Fruit fly (Drosophila melanogaster) whole organism, embryonic: ENCODE measurements around the gene CG3071.

Experiments
- Asciz ChIP-seq: fragments of 200-800 bp; sonication (Bioruptor generic); optimal IDR thresholded peaks from 2 replicates; lab custom pipeline; 2017; ENCODE audit warnings: missing biosample characterization, mild to moderate bottlenecking, missing genetic modification characterization, missing genetic modification reagents
- Atf6 ChIP-seq: fragments of 200-800 bp; sonication (Bioruptor generic); IDR thresholded peaks from 2 replicates; pipeline ENCODE4 v1.3.6; 2022; ENCODE audit warnings: missing biosample characterization, missing genetic modification characterization
- BEAF-32 ChIP-seq: fragments of 200-800 bp; sonication (Bioruptor generic); optimal IDR thresholded peaks from 3 replicates; lab custom pipeline; 2017; ENCODE audit warnings: missing biosample characterization, missing genetic modification characterization, mild to moderate bottlenecking, moderate library complexity, missing genetic modification reagents
- CG11398 ChIP-seq: fragments of 200-800 bp; sonication (Bioruptor generic); optimal IDR thresholded peaks from 2 replicates; lab custom pipeline; 2016; ENCODE audit warnings: missing biosample characterization, missing genetic modification characterization
- CG12155 ChIP-seq: fragments of 200-800 bp; sonication (Bioruptor generic); optimal IDR thresholded peaks from 3 replicates; lab custom pipeline; 2016; ENCODE audit warnings: missing biosample characterization, missing genetic modification characterization
- CG12236 ChIP-seq: fragments of 200-800 bp; sonication (Bioruptor generic); optimal IDR thresholded peaks from 2 replicates; lab custom pipeline; 2016; ENCODE audit warnings: missing biosample characterization, missing genetic modification characterization
- CG14965 ChIP-seq: fragments of 200-800 bp; sonication (Bioruptor generic); optimal IDR thresholded peaks from 2 replicates; lab custom pipeline; 2016; ENCODE audit warnings: missing biosample characterization, missing genetic modification characterization, borderline replicate concordance
- CG2120 ChIP-seq: fragments of 200-800 bp; sonication (Bioruptor generic); optimal IDR thresholded peaks from 3 replicates; lab custom pipeline; 2016; ENCODE audit warnings: missing biosample characterization, missing genetic modification characterization
- CG2129 ChIP-seq: fragments of 200-800 bp; sonication (Bioruptor generic); IDR thresholded peaks from 2 replicates; pipeline ENCODE4 v1.3.6; 2022; ENCODE audit warnings: missing biosample characterization, missing genetic modification characterization; ENCODE audit not compliant: partially characterized antibody
- CG30431 ChIP-seq: fragments of 200-800 bp; sonication (Bioruptor generic); optimal IDR thresholded peaks from 2 replicates; lab custom pipeline; 2017; ENCODE audit warnings: missing biosample characterization, missing genetic modification characterization
- CG31388 ChIP-seq: fragments of 200-800 bp; sonication (Bioruptor generic); optimal IDR thresholded peaks from 2 replicates; lab custom pipeline; 2016; ENCODE audit warnings: missing biosample characterization, missing genetic modification characterization
- CG3163 ChIP-seq: fragments of 200-800 bp; sonication (Bioruptor generic); optimal IDR thresholded peaks from 3 replicates; lab custom pipeline; 2016; ENCODE audit warnings: missing biosample characterization, missing genetic modification characterization
- CG7786 ChIP-seq: fragments of 200-800 bp; sonication (Bioruptor generic); optimal IDR thresholded peaks from 2 replicates; lab custom pipeline; 2016; ENCODE audit warnings: missing biosample characterization, missing genetic modification characterization
- CG7987 ChIP-seq: fragments of 200-800 bp; sonication (Bioruptor generic); optimal IDR thresholded peaks from 2 replicates; lab custom pipeline; 2018; ENCODE audit warnings: missing biosample characterization, mild to moderate bottlenecking, missing genetic modification characterization, moderate library complexity
- D ChIP-seq, 2 experiments: fragments of 200-800 bp in 1 of 2; fragments of >200 bp in 1 of 2; sonication (Bioruptor generic) in 1 of 2; optimal IDR thresholded peaks; 2 replicates in 1 of 2; 3 replicates in 1 of 2; lab custom pipeline; 2017; ENCODE audit warnings: mild to moderate bottlenecking in 1 of 2, missing biosample characterization in 1 of 2, missing genetic modification characterization in 1 of 2, missing genetic modification reagents in 1 of 2
- Dip3 ChIP-seq: fragments of 200-800 bp; sonication (Bioruptor generic); optimal IDR thresholded peaks from 3 replicates; lab custom pipeline; 2016; ENCODE audit warnings: missing biosample characterization, missing genetic modification characterization
- Drgx ChIP-seq: fragments of 200-800 bp; sonication (Bioruptor generic); IDR thresholded peaks from 2 replicates; pipeline ENCODE4 v1.3.6; 2022; ENCODE audit warnings: missing biosample characterization, missing genetic modification characterization
- Fer3 ChIP-seq: fragments of 200-800 bp; sonication (Bioruptor generic); optimal IDR thresholded peaks from 2 replicates; lab custom pipeline; 2018; ENCODE audit warnings: missing biosample characterization, mild to moderate bottlenecking, missing genetic modification characterization, moderate library complexity
- Hand ChIP-seq: fragments of 200-800 bp; sonication (Bioruptor generic); optimal IDR thresholded peaks from 2 replicates; lab custom pipeline; 2017; ENCODE audit warnings: mild to moderate bottlenecking, missing biosample characterization, missing genetic modification reagents, missing genetic modification characterization
- Hmr ChIP-seq: fragments of 200-800 bp; sonication (Bioruptor generic); optimal IDR thresholded peaks from 3 replicates; lab custom pipeline; 2017; ENCODE audit warnings: mild to moderate bottlenecking, missing biosample characterization, missing genetic modification reagents, missing genetic modification characterization
- Jarid2 ChIP-seq: fragments of 200-800 bp; sonication (Bioruptor generic); optimal IDR thresholded peaks from 3 replicates; lab custom pipeline; 2017; ENCODE audit warnings: mild to moderate bottlenecking, missing biosample characterization, missing genetic modification reagents, missing genetic modification characterization
- Kr ChIP-seq: fragments of 200-800 bp; sonication (Bioruptor generic); optimal IDR thresholded peaks from 2 replicates; lab custom pipeline; 2017; ENCODE audit warnings: missing biosample characterization, mild to moderate bottlenecking, missing genetic modification characterization
- Lpt ChIP-seq: fragments of >200 bp; optimal IDR thresholded peaks from 2 replicates; lab custom pipeline; 2018; ENCODE audit warnings: missing biosample characterization, missing genetic modification characterization
- Side ChIP-seq: fragments of 200-800 bp; sonication (Bioruptor generic); optimal IDR thresholded peaks from 2 replicates; lab custom pipeline; 2016; ENCODE audit warnings: missing biosample characterization, missing genetic modification characterization
- Sox102F ChIP-seq: fragments of 200-800 bp; sonication (Bioruptor generic); optimal IDR thresholded peaks from 2 replicates; lab custom pipeline; 2018; ENCODE audit warnings: missing biosample characterization, mild to moderate bottlenecking, missing genetic modification characterization, moderate library complexity
- Spps ChIP-seq: fragments of 200-800 bp; sonication (Bioruptor generic); optimal IDR thresholded peaks from 2 replicates; lab custom pipeline; 2018; ENCODE audit warnings: missing biosample characterization, mild to moderate bottlenecking, missing genetic modification characterization
- abd-A ChIP-seq: fragments of 200-800 bp; sonication (Bioruptor generic); optimal IDR thresholded peaks from 3 replicates; lab custom pipeline; 2019; ENCODE audit warnings: missing biosample characterization, mild to moderate bottlenecking, missing genetic modification characterization, moderate library complexity
- bab2 ChIP-seq: fragments of 200-800 bp; sonication (Bioruptor generic); optimal IDR thresholded peaks from 2 replicates; lab custom pipeline; 2016; ENCODE audit warnings: missing biosample characterization, missing genetic modification characterization
- bsh ChIP-seq, 2 experiments: fragments of 200-800 bp; sonication (Bioruptor generic); optimal IDR thresholded peaks; 2 replicates each; lab custom pipeline; 2017 to 2018; ENCODE audit warnings: mild to moderate bottlenecking in 2 of 2, missing biosample characterization in 2 of 2, missing genetic modification characterization in 2 of 2, moderate library complexity in 1 of 2
- chm ChIP-seq: fragments of 200-800 bp; sonication (Bioruptor generic); IDR thresholded peaks from 2 replicates; pipeline ENCODE4 v1.3.6; 2022; ENCODE audit warnings: missing biosample characterization, missing genetic modification characterization
- cwo ChIP-seq: fragments of 200-800 bp; sonication (Bioruptor generic); optimal IDR thresholded peaks from 3 replicates; lab custom pipeline; 2017; ENCODE audit warnings: missing biosample characterization, missing genetic modification characterization, mild to moderate bottlenecking, moderate library complexity, missing genetic modification reagents
- dm ChIP-seq: fragments of 200-800 bp; sonication (Bioruptor generic); optimal IDR thresholded peaks from 3 replicates; lab custom pipeline; 2016; ENCODE audit warnings: missing biosample characterization, missing genetic modification characterization
- dmrt99B ChIP-seq: fragments of 200-800 bp; sonication (Bioruptor generic); optimal IDR thresholded peaks from 2 replicates; lab custom pipeline; 2018; ENCODE audit warnings: missing biosample characterization, mild to moderate bottlenecking, missing genetic modification characterization, moderate library complexity
- dpn ChIP-seq, 2 experiments: fragments of 200-800 bp; sonication (Bioruptor generic); optimal IDR thresholded peaks; 3 replicates each; lab custom pipeline; 2016; ENCODE audit warnings: missing biosample characterization in 2 of 2, missing genetic modification characterization in 2 of 2
- gcm ChIP-seq: fragments of 200-800 bp; sonication (Bioruptor generic); optimal IDR thresholded peaks from 2 replicates; lab custom pipeline; 2019; ENCODE audit warnings: missing biosample characterization, mild to moderate bottlenecking, missing genetic modification characterization, moderate library complexity
- gsb ChIP-seq: fragments of 200-800 bp; sonication (Bioruptor generic); IDR thresholded peaks from 2 replicates; pipeline ENCODE4 v1.3.6; 2022; ENCODE audit warnings: missing biosample characterization, missing genetic modification characterization
- ham ChIP-seq: fragments of 200-800 bp; sonication (Bioruptor generic); IDR thresholded peaks from 2 replicates; pipeline ENCODE4 v1.3.6; 2022; ENCODE audit warnings: missing biosample characterization, missing genetic modification characterization
- kay ChIP-seq: fragments of 200-800 bp; sonication (Bioruptor generic); optimal IDR thresholded peaks from 2 replicates; lab custom pipeline; 2016; ENCODE audit warnings: missing biosample characterization, missing genetic modification characterization
- kni ChIP-seq: fragments of 200-800 bp; sonication (Bioruptor generic); optimal IDR thresholded peaks from 3 replicates; lab custom pipeline; 2017; ENCODE audit warnings: mild to moderate bottlenecking, missing biosample characterization, missing genetic modification reagents, missing genetic modification characterization
- knrl ChIP-seq: fragments of 200-800 bp; sonication (Bioruptor generic); IDR thresholded peaks from 3 replicates; pipeline ENCODE4 v1.3.6; 2022; ENCODE audit warnings: missing biosample characterization, missing genetic modification characterization; ENCODE audit not compliant: partially characterized antibody
- mirr ChIP-seq: fragments of 200-800 bp; sonication (Bioruptor generic); optimal IDR thresholded peaks from 3 replicates; lab custom pipeline; 2018; ENCODE audit warnings: missing biosample characterization, mild to moderate bottlenecking, missing genetic modification characterization
- odd ChIP-seq: fragments of 200-800 bp; sonication (Bioruptor generic); optimal IDR thresholded peaks from 2 replicates; lab custom pipeline; 2017; ENCODE audit warnings: missing biosample characterization, mild to moderate bottlenecking, missing genetic modification characterization
- pfk ChIP-seq: fragments of 200-800 bp; sonication (Bioruptor generic); optimal IDR thresholded peaks from 2 replicates; lab custom pipeline; 2018; ENCODE audit warnings: missing biosample characterization, mild to moderate bottlenecking, missing genetic modification characterization, moderate library complexity
- pita ChIP-seq: fragments of 200-800 bp; sonication (Bioruptor generic); optimal IDR thresholded peaks from 2 replicates; lab custom pipeline; 2017; ENCODE audit warnings: missing biosample characterization, mild to moderate bottlenecking, missing genetic modification characterization
- pzg ChIP-seq: fragments of 200-800 bp; sonication (Bioruptor generic); optimal IDR thresholded peaks from 3 replicates; lab custom pipeline; 2018; ENCODE audit warnings: missing biosample characterization, mild to moderate bottlenecking, missing genetic modification characterization, moderate library complexity
- run ChIP-seq: fragments of 200-800 bp; sonication (Bioruptor generic); optimal IDR thresholded peaks from 3 replicates; lab custom pipeline; 2018; ENCODE audit warnings: missing biosample characterization, mild to moderate bottlenecking, missing genetic modification characterization
- scrt ChIP-seq: fragments of 200-800 bp; sonication (Bioruptor generic); optimal IDR thresholded peaks from 2 replicates; lab custom pipeline; 2018; ENCODE audit warnings: missing biosample characterization, mild to moderate bottlenecking, missing genetic modification characterization, moderate library complexity

CG3071 gene

DNA sequence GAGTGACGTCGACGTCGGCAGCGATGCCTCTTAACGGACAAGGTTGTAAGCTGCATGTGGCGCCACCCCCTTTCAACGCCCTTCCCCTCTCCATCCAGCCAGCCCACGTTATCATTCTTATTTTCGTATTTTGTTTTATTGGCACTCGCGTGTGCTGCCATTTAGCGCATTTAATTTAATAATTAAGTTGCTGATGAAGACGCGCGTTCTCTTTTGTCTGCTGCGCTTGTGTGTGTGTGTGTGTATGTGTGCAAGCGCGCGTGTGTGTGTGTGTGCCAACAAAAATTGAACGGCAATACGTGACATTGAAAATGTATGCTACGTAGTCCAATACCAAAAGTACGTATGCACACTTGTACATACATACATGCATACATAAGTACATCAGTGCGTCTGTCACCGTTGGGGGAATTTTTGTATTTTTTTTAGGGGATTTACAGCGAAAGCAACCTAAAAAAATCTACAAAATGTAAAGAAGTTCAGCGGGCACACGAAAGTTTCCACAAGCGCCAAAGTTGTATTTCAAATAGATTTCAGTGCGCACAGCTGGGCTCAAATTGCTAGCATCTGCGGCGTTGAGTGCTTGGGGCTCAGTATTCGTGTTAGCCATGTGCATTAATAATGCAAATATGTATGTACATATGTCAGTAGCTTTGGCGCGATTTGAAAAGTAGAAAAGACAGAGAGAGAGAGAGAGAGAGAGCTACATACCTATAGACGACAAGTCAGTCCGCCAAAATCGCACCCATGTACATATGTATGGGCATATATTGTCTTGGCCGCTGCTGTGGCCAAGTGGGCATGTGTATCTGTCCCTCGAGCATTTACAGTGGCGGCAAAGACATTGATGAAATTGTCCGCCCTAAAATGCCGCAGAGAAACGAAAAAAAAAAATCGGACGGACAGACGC, 39.2 kb downstream of the CG3071 start (continued):
- TF ChIP-seq Hmr (GFP tag; lab: Kevin White, UChicago) (peak; percentile 79), CG30431 (GFP tag; lab: Kevin White, UChicago) (peak; percentile 79), CG2129 (GFP tag; lab: Robert Waterston, UW) (no peak), mirr (GFP tag; lab: Kevin White, UChicago) (no peak), Atf6 (GFP tag; lab: Robert Waterston, UW) (peak; percentile 78), kay (GFP tag; lab: Kevin White, UChicago) (peak; percentile 59), abd-A (tag; lab: Kevin White, UChicago) (no peak), Fer3 (peak; percentile 76), pzg (GFP tag; lab: Kevin White, UChicago) (no peak), chm (GFP tag; lab: Robert Waterston, UW) (peak; percentile 59; the same call in 1 of the 2 replicates), pfk (GFP tag; lab: Kevin White, UChicago) (no peak), scrt (peak; percentile 60), Side (GFP tag; lab: Kevin White, UChicago) (peak; percentile 78), BEAF-32 (no peak), gcm (peak; percentile 76), odd (GFP tag; lab: Kevin White, UChicago) (peak; percentile 62), CG2120 (peak; percentile 69), Sox102F (GFP tag; lab: Kevin White, UChicago) (peak; percentile 83), gsb (GFP tag; lab: Robert Waterston, UW) (peak; percentile 65; the same call in 1 of the 2 replicates), run (tag; lab: Kevin White, UChicago) (peak; percentile 64), Lpt (no peak), CG14965 (no peak), dm (peak; percentile 74), CG3163 (GFP tag; lab: Kevin White, UChicago) (peak; percentile 56), pita (GFP tag; lab: Kevin White, UChicago) (no peak), Dip3 (GFP tag; lab: Kevin White, UChicago) (peak; percentile 54), Jarid2 (GFP tag; lab: Kevin White, UChicago) (peak; percentile 52), Asciz (GFP tag; lab: Kevin White, UChicago) (peak; percentile 73), CG12236 (peak; percentile 68), knrl (GFP tag; lab: Robert Waterston, UW) (no peak), ham (GFP tag; lab: Robert Waterston, UW) (0 out of 2 replicates have a peak, but pooled peaks have one; percentile 48), bsh (GFP tag; optimal IDR thresholded peaks at IDR 0.05; lab: Kevin White, UChicago) (peak; percentile 34 to 88), Spps (tag; lab: Kevin White, UChicago) (peak; percentile 55), kni (peak; percentile 57), bab2 (peak; percentile 81), D (optimal IDR thresholded peaks at IDR 0.05; lab: Kevin White, UChicago) (no peak), D (GFP tag; optimal IDR thresholded peaks at IDR 0.05; lab: Kevin White, UChicago) (peak; percentile 85), CG12155 (peak; percentile 78), Kr (no peak), cwo (peak; percentile 62), CG31388 (no peak), Hand (GFP tag; lab: Kevin White, UChicago) (peak; percentile 61), CG7786 (GFP tag; lab: Kevin White, UChicago) (peak; percentile 82), dmrt99B (tag; lab: Kevin White, UChicago) (peak; percentile 91), Drgx (GFP tag; lab: Robert Waterston, UW) (peak; percentile 78), dpn (GFP tag; optimal IDR thresholded peaks at IDR 0.05; lab: Kevin White, UChicago) (peak; percentile 77 to 87), CG7987 (peak; percentile 52), CG11398 (GFP tag; lab: Kevin White, UChicago) (peak; percentile 77)
